Worm (Caenorhabditis elegans): ENCODE measurements around the gene ciao-2B.
A peak's percentile ranks its signal among the peaks of the same experiment; 100 is the strongest.

ciao-2B gene

ce11 chrIII:13418975-13419374 lies 20.4 kb downstream of the ciao-2B start:
- TF ChIP-seq skn-1 (tag; optimal IDR thresholded peaks at IDR 0.05), result no peak
- no peak for TF ChIP-seq unc-62 (GFP tag; optimal IDR thresholded peaks at IDR 0.05)
- TF ChIP-seq mbf-1 (tag; optimal IDR thresholded peaks at IDR 0.05), result no peak

ce11 chrIII:13411202-13411601 lies 28.1 kb downstream of the ciao-2B start:
- TF ChIP-seq lin-11 (tag; optimal IDR thresholded peaks at IDR 0.05) (no peak), fos-1 (tag; optimal IDR thresholded peaks at IDR 0.05) (peak; percentile 24)

- no peak for TF ChIP-seq sma-3 (GFP tag; optimal IDR thresholded peaks at IDR 0.05)
- TF ChIP-seq lsy-2 (tag; optimal IDR thresholded peaks at IDR 0.05), result no peak
- no peak for TF ChIP-seq C34F6.9 (tag; optimal IDR thresholded peaks at IDR 0.05)
- no peak for TF ChIP-seq mab-5 (tag; optimal IDR thresholded peaks at IDR 0.05)
- no peak for TF ChIP-seq unc-62 (GFP tag; optimal IDR thresholded peaks at IDR 0.05)
- no peak for TF ChIP-seq unc-55 (GFP tag; optimal IDR thresholded peaks at IDR 0.05)
- no peak for TF ChIP-seq gmeb-1 (tag; optimal IDR thresholded peaks at IDR 0.05)
Observed at ce11 chrIII:13409498-13409897, 29.8 kb downstream of the ciao-2B start, which contains the start of gene myo-6. Gene myo-6, plus strand, starts transcription at chrIII:13409798.

ce11 chrIII:13405504-13405903 lies 33.8 kb downstream of the ciao-2B start, which contains the start of gene nas-1:
Gene nas-1, plus strand, starts transcription at chrIII:13405804.
- TF ChIP-seq nhr-10 (tag; optimal IDR thresholded peaks at IDR 0.05), result no peak
- no peak for TF ChIP-seq egl-27 (tag; optimal IDR thresholded peaks at IDR 0.05)
- no peak for TF ChIP-seq ztf-4 (tag; optimal IDR thresholded peaks at IDR 0.05)
- TF ChIP-seq gmeb-1 (tag; optimal IDR thresholded peaks at IDR 0.05), result no peak
- no peak for TF ChIP-seq nhr-237 (tag; optimal IDR thresholded peaks at IDR 0.05)

- no peak for TF ChIP-seq sma-3 (GFP tag; optimal IDR thresholded peaks at IDR 0.05)
- no peak for TF ChIP-seq dmd-4 (tag; optimal IDR thresholded peaks at IDR 0.05)
- no peak for TF ChIP-seq nhr-11 (tag; optimal IDR thresholded peaks at IDR 0.05)
- no peak for TF ChIP-seq elt-1 (tag; optimal IDR thresholded peaks at IDR 0.05)
- no peak for TF ChIP-seq nhr-10 (tag; optimal IDR thresholded peaks at IDR 0.05)
- TF ChIP-seq ztf-1 (GFP tag; conservative IDR thresholded peaks at IDR 0.05), result no peak
- no peak for TF ChIP-seq crh-2 (tag; optimal IDR thresholded peaks at IDR 0.05)
- no peak for TF ChIP-seq alr-1 (tag; optimal IDR thresholded peaks at IDR 0.05)
- TF ChIP-seq mdl-1 (tag; optimal IDR thresholded peaks at IDR 0.05), result no peak
- no peak for TF ChIP-seq peb-1 (tag; optimal IDR thresholded peaks at IDR 0.05)
- no peak for TF ChIP-seq unc-55 (GFP tag; optimal IDR thresholded peaks at IDR 0.05)
- no peak for TF ChIP-seq Y55F3AM.14 (GFP tag; optimal IDR thresholded peaks at IDR 0.05)
- no peak for TF ChIP-seq blmp-1 (tag; optimal IDR thresholded peaks at IDR 0.05; ENCODE audit: insufficient read depth)
- TF ChIP-seq egl-27 (tag; optimal IDR thresholded peaks at IDR 0.05), result no peak
- TF ChIP-seq nhr-23 (tag; optimal IDR thresholded peaks at IDR 0.05), result no peak
- no peak for TF ChIP-seq ceh-82 (tag; optimal IDR thresholded peaks at IDR 0.05)
- TF ChIP-seq aly-2 (tag; optimal IDR thresholded peaks at IDR 0.05), result no peak
Observed at ce11 chrIII:13404418-13404817, 34.9 kb downstream of the ciao-2B start, which contains the start of gene ttr-52. Gene ttr-52, plus strand, starts transcription at chrIII:13404718.

ce11 chrIII:13402934-13403333 lies 36.4 kb downstream of the ciao-2B start, which contains the start of gene mig-18:
Gene mig-18, plus strand, starts transcription at chrIII:13403234.
- no peak for TF ChIP-seq ama-1 (optimal IDR thresholded peaks at IDR 0.05)
- no peak for TF ChIP-seq nhr-237 (tag; optimal IDR thresholded peaks at IDR 0.05)
- TF ChIP-seq mab-5 (tag; optimal IDR thresholded peaks at IDR 0.05), result no peak
- no peak for TF ChIP-seq ztf-4 (tag; optimal IDR thresholded peaks at IDR 0.05)
- TF ChIP-seq nhr-10 (tag; optimal IDR thresholded peaks at IDR 0.05), result no peak
- TF ChIP-seq snpc-4 (tag; optimal IDR thresholded peaks at IDR 0.05), result no peak
- no peak for TF ChIP-seq sma-9 (GFP tag; optimal IDR thresholded peaks at IDR 0.05)
- no peak for TF ChIP-seq sma-9 (tag; optimal IDR thresholded peaks at IDR 0.05)
- TF ChIP-seq crh-2 (tag; optimal IDR thresholded peaks at IDR 0.05), result no peak
- no peak for TF ChIP-seq skn-1 (tag; optimal IDR thresholded peaks at IDR 0.05)
- no peak for TF ChIP-seq fos-1 (tag; optimal IDR thresholded peaks at IDR 0.05)
- no peak for TF ChIP-seq sma-3 (GFP tag; optimal IDR thresholded peaks at IDR 0.05)
- TF ChIP-seq nhr-77 (tag; optimal IDR thresholded peaks at IDR 0.05), result no peak
- no peak for TF ChIP-seq nhr-6 (tag; optimal IDR thresholded peaks at IDR 0.05)
- no peak for TF ChIP-seq ZK546.5 (tag; optimal IDR thresholded peaks at IDR 0.05)

Data from whole organism, L2 larva.